Worm (Caenorhabditis elegans) whole organism, young adult: Measurements from ENCODE around the gene trpp-9.

ENCODE experiments used
- B0336.3 ChIP-seq: fragments of 200-800 bp; sonication (Bioruptor generic); IDR thresholded peaks from 2 replicates; pipeline ENCODE4 v1.3.6; 2022; ENCODE audit warnings: missing genetic modification characterization, missing compliant biosample characterization
- C06A6.2 ChIP-seq: fragments of 200-800 bp; sonication (Bioruptor generic); conservative IDR thresholded peaks from 2 replicates; pipeline ENCODE4 v1.3.6; 2022; ENCODE audit warnings: missing genetic modification characterization, missing compliant biosample characterization
- F22D6.2 ChIP-seq: sonication (generic microtip); optimal IDR thresholded peaks from 2 replicates; lab custom pipeline; 2016; ENCODE audit warnings: mild to moderate bottlenecking, missing genetic modification characterization, missing compliant biosample characterization
- F23B12.7 ChIP-seq: sonication (generic microtip); optimal IDR thresholded peaks from 2 replicates; lab custom pipeline; 2017; ENCODE audit warnings: missing genetic modification characterization, mild to moderate bottlenecking, missing compliant biosample characterization, antibody characterized with exemption, moderate library complexity; ENCODE audit not compliant: insufficient read depth
- F39B2.1 ChIP-seq: fragments of 200-800 bp; sonication (Bioruptor generic); IDR thresholded peaks from 2 replicates; pipeline ENCODE4 v1.3.6; 2022; ENCODE audit warnings: missing genetic modification reagents, missing genetic modification characterization, missing compliant biosample characterization
- K12H6.12 ChIP-seq: fragments of 200-800 bp; sonication (Bioruptor generic); optimal IDR thresholded peaks from 2 replicates; lab custom pipeline; 2018; ENCODE audit warnings: mild to moderate bottlenecking, missing genetic modification characterization, missing compliant biosample characterization
- T07F8.4 ChIP-seq: sonication (generic microtip); optimal IDR thresholded peaks from 2 replicates; lab custom pipeline; 2016; ENCODE audit warnings: mild to moderate bottlenecking, missing genetic modification characterization, moderate library complexity, missing compliant biosample characterization
- T26A5.8 ChIP-seq: sonication (generic microtip); optimal IDR thresholded peaks from 2 replicates; lab custom pipeline; 2016; ENCODE audit warnings: missing genetic modification characterization, missing compliant biosample characterization
- Y67H2A.10 ChIP-seq: fragments of 200-800 bp; sonication (Bioruptor generic); conservative IDR thresholded peaks from 2 replicates; pipeline ENCODE4 v1.3.6; 2022; ENCODE audit warnings: missing genetic modification reagents, missing genetic modification characterization, missing compliant biosample characterization
- Y79H2A.3 ChIP-seq: fragments of 200-800 bp; sonication (Bioruptor generic); conservative IDR thresholded peaks from 2 replicates; pipeline ENCODE4 v1.3.6; 2022; ENCODE audit warnings: missing genetic modification reagents, missing genetic modification characterization, missing compliant biosample characterization
- Y95B8A.8 ChIP-seq: fragments of 200-800 bp; sonication (Bioruptor generic); IDR thresholded peaks from 2 replicates; pipeline ENCODE4 v1.3.6; 2022; ENCODE audit warnings: missing genetic modification reagents, missing genetic modification characterization, missing compliant biosample characterization
- ama-1 ChIP-seq, 3 experiments: fragments of 150-350 bp in 1 of 3; sonication (generic microtip) in 2 of 3; optimal IDR thresholded peaks; 2 replicates each; lab custom pipeline; 2014 to 2018; ENCODE audit warnings: missing biosample characterization in 2 of 3, missing genetic modification characterization in 2 of 3, missing genetic modification reagents in 2 of 3
- atf-7 ChIP-seq: sonication (generic microtip); optimal IDR thresholded peaks from 2 replicates; lab custom pipeline; 2017; ENCODE audit warnings: mild to moderate bottlenecking, missing genetic modification characterization, missing compliant biosample characterization
- athp-1 ChIP-seq: sonication (generic microtip); optimal IDR thresholded peaks from 2 replicates; lab custom pipeline; 2017; ENCODE audit warnings: mild to moderate bottlenecking, missing genetic modification characterization, missing compliant biosample characterization
- bed-2 ChIP-seq: fragments of 200-800 bp; sonication (Bioruptor generic); IDR thresholded peaks from 2 replicates; pipeline ENCODE4 v1.3.6; 2022; ENCODE audit warnings: missing genetic modification reagents, missing genetic modification characterization, missing compliant biosample characterization
- ccch-3 ChIP-seq: fragments of 200-800 bp; sonication (Bioruptor generic); optimal IDR thresholded peaks from 2 replicates; lab custom pipeline; 2018; ENCODE audit warnings: mild to moderate bottlenecking, missing genetic modification characterization, missing compliant biosample characterization
- cebp-2 ChIP-seq: fragments of 200-800 bp; sonication (Bioruptor generic); IDR thresholded peaks from 2 replicates; pipeline ENCODE4 v1.3.6; 2022; ENCODE audit warnings: missing genetic modification characterization, missing compliant biosample characterization
- ceh-40 ChIP-seq: fragments of 200-800 bp; sonication (Bioruptor generic); IDR thresholded peaks from 2 replicates; pipeline ENCODE4 v1.3.6; 2022; ENCODE audit warnings: missing genetic modification characterization, missing compliant biosample characterization
- ceh-79 ChIP-seq: sonication (generic microtip); optimal IDR thresholded peaks from 2 replicates; lab custom pipeline; 2017; ENCODE audit warnings: mild to moderate bottlenecking, missing genetic modification characterization, missing compliant biosample characterization
- chd-7 ChIP-seq: sonication (generic microtip); optimal IDR thresholded peaks from 2 replicates; lab custom pipeline; 2016; ENCODE audit warnings: mild to moderate bottlenecking, missing genetic modification characterization, moderate library complexity, missing compliant biosample characterization
- egl-18 ChIP-seq: fragments of 200-800 bp; sonication (Bioruptor generic); IDR thresholded peaks from 2 replicates; pipeline ENCODE4 v1.3.6; 2022; ENCODE audit warnings: missing genetic modification reagents, missing genetic modification characterization, missing compliant biosample characterization
- egrh-3 ChIP-seq: fragments of 200-800 bp; sonication (Bioruptor generic); IDR thresholded peaks from 2 replicates; pipeline ENCODE4 v1.3.6; 2022; ENCODE audit warnings: missing genetic modification reagents, missing genetic modification characterization, missing compliant biosample characterization
- fkh-3 ChIP-seq: sonication (generic microtip); optimal IDR thresholded peaks from 2 replicates; lab custom pipeline; 2016; ENCODE audit warnings: mild to moderate bottlenecking, missing genetic modification characterization, missing compliant biosample characterization
- hmg-1.2 ChIP-seq: fragments of 200-800 bp; sonication (Bioruptor generic); IDR thresholded peaks from 2 replicates; pipeline ENCODE4 v1.3.6; 2022; ENCODE audit warnings: missing genetic modification reagents, missing genetic modification characterization, missing compliant biosample characterization
- mcd-1 ChIP-seq: fragments of 200-800 bp; sonication (Bioruptor generic); IDR thresholded peaks from 2 replicates; pipeline ENCODE4 v1.3.6; 2022; ENCODE audit warnings: missing genetic modification reagents, missing genetic modification characterization, missing compliant biosample characterization
- pha-4 ChIP-seq: fragments of 150-350 bp; sonication (generic microtip); optimal IDR thresholded peaks from 2 replicates; lab custom pipeline; 2014; ENCODE audit warnings: missing biosample characterization, missing genetic modification reagents, missing genetic modification characterization
- repo-1 ChIP-seq: sonication (generic microtip); optimal IDR thresholded peaks from 2 replicates; lab custom pipeline; 2017; ENCODE audit warnings: mild to moderate bottlenecking, missing genetic modification characterization, missing compliant biosample characterization
- snpc-4 ChIP-seq, 5 experiments: fragments of 150-350 bp in 1 of 5; sonication (generic microtip) in 4 of 5; optimal IDR thresholded peaks; 2 replicates each; lab custom pipeline; 2014 to 2018; ENCODE audit warnings: missing genetic modification characterization in 5 of 5, missing biosample characterization in 3 of 5, antibody characterized with exemption in 2 of 5, mild to moderate bottlenecking in 2 of 5, missing compliant biosample characterization in 2 of 5, missing genotype in 2 of 5, moderate library complexity in 2 of 5, missing genetic modification reagents in 1 of 5
- somi-1 ChIP-seq: fragments of 200-800 bp; sonication (Bioruptor generic); optimal IDR thresholded peaks from 2 replicates; lab custom pipeline; 2018; ENCODE audit warnings: mild to moderate bottlenecking, missing genetic modification characterization, missing compliant biosample characterization
- tlf-1 ChIP-seq: fragments of 200-800 bp; sonication (Bioruptor generic); optimal IDR thresholded peaks from 2 replicates; lab custom pipeline; 2018; ENCODE audit warnings: mild to moderate bottlenecking, missing genetic modification characterization, missing compliant biosample characterization
- unc-130 ChIP-seq: sonication (generic microtip); optimal IDR thresholded peaks from 2 replicates; lab custom pipeline; 2016; ENCODE audit warnings: missing genetic modification reagents, missing genetic modification characterization, missing compliant biosample characterization
- ztf-18 ChIP-seq: sonication (generic microtip); optimal IDR thresholded peaks from 2 replicates; lab custom pipeline; 2016; ENCODE audit warnings: missing genotype, mild to moderate bottlenecking, missing genetic modification characterization, missing compliant biosample characterization
- ztf-28 ChIP-seq: fragments of 200-800 bp; sonication (Bioruptor generic); IDR thresholded peaks from 2 replicates; pipeline ENCODE4 v1.3.6; 2022; ENCODE audit warnings: missing genetic modification reagents, missing genetic modification characterization, missing compliant biosample characterization

trpp-9 gene

DNA sequence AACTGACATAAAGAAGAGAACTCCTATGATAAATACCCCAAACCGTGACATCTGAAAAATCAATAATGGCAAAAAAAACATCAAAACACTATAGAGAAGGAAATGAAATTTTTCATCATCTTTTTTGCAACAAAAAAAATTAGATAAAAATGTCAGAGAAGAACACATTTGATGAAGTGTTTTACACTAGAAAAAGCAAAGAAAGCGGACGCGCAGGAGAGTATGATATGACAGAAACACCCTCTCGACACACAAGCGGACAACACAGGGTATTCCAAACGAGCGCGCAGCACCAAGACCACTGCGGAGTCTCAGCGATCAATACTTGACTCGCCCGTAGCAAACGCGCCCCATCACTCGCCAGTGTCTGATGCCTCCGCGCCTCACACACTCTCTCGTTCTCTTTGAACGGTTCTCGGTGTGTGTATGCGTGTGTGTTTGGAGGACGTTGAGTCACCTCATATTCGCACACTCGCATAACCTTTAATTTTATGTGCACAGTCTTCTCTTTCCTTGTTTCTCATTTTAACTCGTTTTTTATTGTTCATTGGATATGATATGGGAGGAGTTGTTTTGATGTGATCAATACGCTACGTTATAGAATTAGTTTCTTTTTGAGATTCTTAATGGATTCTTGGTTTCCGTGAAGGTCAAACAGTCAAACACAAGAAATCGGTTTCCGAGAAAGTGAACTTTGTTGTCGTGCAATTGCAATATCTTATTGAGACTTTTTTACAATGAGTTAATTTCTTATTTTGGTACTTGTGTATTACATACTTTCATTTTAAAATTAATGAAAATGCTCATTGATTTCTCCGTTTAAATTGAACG, 17.1 kb upstream of the trpp-9 start, which contains the start of gene selt-1.1 (continued):
- TF ChIP-seq atf-7 (tag; lab: Kevin White, UChicago) (peak; percentile 29), K12H6.12 (tag; lab: Kevin White, UChicago) (peak; percentile 14), T07F8.4 (tag; lab: Kevin White, UChicago) (no peak), egl-18 (no peak), cebp-2 (GFP tag; lab: Robert Waterston, UW) (no peak), F23B12.7 (peak; percentile 5), Y67H2A.10 (GFP tag; lab: Robert Waterston, UW) (no peak), snpc-4 (GFP tag; optimal IDR thresholded peaks at IDR 0.05; lab: Kevin White, UChicago) (no peak), snpc-4 (tag; optimal IDR thresholded peaks at IDR 0.05; lab: Kevin White, UChicago) (peak in 1 of 4 experiments; percentile 40), Y95B8A.8 (no peak), ztf-28 (GFP tag; lab: Robert Waterston, UW) (no peak), fkh-3 (tag; lab: Kevin White, UChicago) (no peak), unc-130 (no peak)

DNA sequence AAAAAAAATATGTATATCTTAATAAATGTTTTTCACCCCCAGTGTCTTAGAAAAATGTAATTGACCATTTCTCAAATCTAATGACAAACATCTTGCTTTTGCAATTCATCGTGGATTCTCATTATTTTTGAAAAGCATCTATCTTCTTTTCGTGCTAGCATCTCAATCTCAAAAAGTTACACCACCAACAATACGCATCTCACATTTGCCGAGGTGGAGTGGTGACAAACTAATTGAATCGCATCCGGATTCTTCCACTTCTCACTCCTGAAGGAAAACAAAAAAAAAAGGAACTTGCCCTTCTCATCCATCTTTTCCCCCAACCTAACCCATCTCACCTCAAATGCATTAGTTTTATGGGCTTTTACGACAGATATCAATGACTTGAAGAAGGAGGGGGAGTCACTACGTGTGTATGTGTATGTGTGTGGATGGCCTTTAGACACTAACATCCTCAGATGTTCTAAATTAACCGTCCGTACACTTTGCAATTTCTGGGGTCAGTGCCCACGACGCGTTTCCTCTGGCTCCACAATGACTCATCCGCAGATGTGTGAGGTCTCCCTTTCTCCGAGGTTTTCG, 16.2 kb upstream of the trpp-9 start:
- no peak for TF ChIP-seq pha-4 (tag; lab: Kevin White, UChicago)
- no peak for TF ChIP-seq B0336.3
- no peak for TF ChIP-seq chd-7 (tag; lab: Kevin White, UChicago)
- no peak for TF ChIP-seq repo-1 (tag; lab: Kevin White, UChicago)
- no peak for TF ChIP-seq ceh-79 (tag; lab: Kevin White, UChicago)
- TF ChIP-seq C06A6.2 (GFP tag; lab: Robert Waterston, UW): no peak
- TF ChIP-seq egrh-3: no peak
- no peak for TF ChIP-seq ceh-40 (GFP tag; lab: Robert Waterston, UW)
- TF ChIP-seq athp-1: no peak
- TF ChIP-seq F22D6.2 (tag; lab: Kevin White, UChicago): no peak
- TF ChIP-seq snpc-4 (GFP tag; optimal IDR thresholded peaks at IDR 0.05; lab: Kevin White, UChicago): no peak
- no peak for TF ChIP-seq snpc-4 (tag; optimal IDR thresholded peaks at IDR 0.05; lab: Kevin White, UChicago)
- no peak for TF ChIP-seq ztf-18 (tag; lab: Kevin White, UChicago)
- no peak for TF ChIP-seq T26A5.8 (tag; lab: Kevin White, UChicago)

DNA sequence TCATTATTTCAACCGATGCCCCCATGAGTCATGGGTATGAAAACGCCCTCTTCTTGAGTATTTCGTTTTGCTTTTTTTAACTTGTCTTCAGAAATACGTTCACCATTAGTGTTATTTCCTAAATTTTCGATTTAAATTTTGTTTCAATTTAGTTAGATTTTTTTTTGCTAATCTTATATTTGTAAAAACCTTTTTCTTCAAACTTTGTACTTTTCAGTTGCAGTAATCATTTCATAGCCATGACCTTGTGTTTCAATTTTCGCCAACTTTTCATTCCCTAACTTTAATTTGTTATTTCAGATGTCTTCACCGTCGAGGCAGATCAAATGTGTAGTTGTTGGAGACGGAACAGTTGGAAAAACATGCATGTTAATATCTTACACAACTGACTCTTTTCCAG, 15.4 kb upstream of the trpp-9 start, which contains the start of gene mig-2:
Gene mig-2 (plus strand): TSS at position 301 of the 400 bp plus-strand sequence.
- no peak for TF ChIP-seq bed-2 (GFP tag; lab: Robert Waterston, UW)
- TF ChIP-seq Y79H2A.3 (GFP tag; lab: Robert Waterston, UW): no peak
- TF ChIP-seq hmg-1.2 (GFP tag; lab: Robert Waterston, UW): no peak
- TF ChIP-seq F39B2.1 (GFP tag; lab: Robert Waterston, UW): no peak
- TF ChIP-seq ccch-3 (GFP tag; lab: Kevin White, UChicago): no peak
- no peak for TF ChIP-seq somi-1 (GFP tag; lab: Kevin White, UChicago)
- TF ChIP-seq ama-1 (optimal IDR thresholded peaks at IDR 0.05; lab: Kevin White, UChicago): no peak
- TF ChIP-seq ama-1 (GFP tag; optimal IDR thresholded peaks at IDR 0.05; lab: Kevin White, UChicago): no peak
- no peak for TF ChIP-seq egl-18
- no peak for TF ChIP-seq tlf-1
- TF ChIP-seq mcd-1 (GFP tag; lab: Robert Waterston, UW): no peak
